Fruit fly (Drosophila melanogaster): Measurements from ENCODE around the gene ouib.

ouib gene

dm6 chr3R:8747134-8747870 lies 22.0 kb downstream of the ouib start, which contains the start of the genes CG9801 and Nasp (continued):
- peak; percentile 39 for TF ChIP-seq CG13624 (GFP tag; optimal IDR thresholded peaks at IDR 0.05)
- peak in 1 of 2 experiments; percentile 10 for TF ChIP-seq insv (GFP tag; optimal IDR thresholded peaks at IDR 0.05)
- peak in 1 of 2 experiments; percentile 26 for TF ChIP-seq eve (GFP tag; optimal IDR thresholded peaks at IDR 0.05)
- TF ChIP-seq Sox100B (GFP tag; optimal IDR thresholded peaks at IDR 0.05), result no peak
- peak in 1 of 2 experiments; percentile 18 for TF ChIP-seq Hr51 (GFP tag; optimal IDR thresholded peaks at IDR 0.05)
- TF ChIP-seq CG15269 (tag; optimal IDR thresholded peaks at IDR 0.05), result peak; percentile 25
- 0 out of 2 replicates have a peak, but pooled peaks have one; percentile 29 for TF ChIP-seq CG32772 (GFP tag; IDR thresholded peaks at IDR 0.05)
- TF ChIP-seq CG3847 (GFP tag; IDR thresholded peaks at IDR 0.05), result peak; percentile 69
- peak; percentile 10 for TF ChIP-seq CG8944 (GFP tag; optimal IDR thresholded peaks at IDR 0.05)
- TF ChIP-seq ind (GFP tag; optimal IDR thresholded peaks at IDR 0.05), result peak; percentile 19
- TF ChIP-seq CG6175 (GFP tag; IDR thresholded peaks at IDR 0.05), result no peak
- TF ChIP-seq CG10462 (GFP tag; optimal IDR thresholded peaks at IDR 0.05), result no peak
- no peak for TF ChIP-seq fu2 (GFP tag; optimal IDR thresholded peaks at IDR 0.05)
- no peak for TF ChIP-seq gt (GFP tag; IDR thresholded peaks at IDR 0.05)
- TF ChIP-seq dysf (GFP tag; IDR thresholded peaks at IDR 0.05), result 0 out of 3 replicates have a peak, but pooled peaks have one; percentile 23
- peak; percentile 79 for TF ChIP-seq CG13287 (GFP tag; IDR thresholded peaks at IDR 0.05; ENCODE audit: partially characterized antibody)
- TF ChIP-seq zfh2 (GFP tag; optimal IDR thresholded peaks at IDR 0.05), result peak; percentile 28
- TF ChIP-seq CG2202 (tag; optimal IDR thresholded peaks at IDR 0.05), result no peak
- no peak for TF ChIP-seq Adf1 (GFP tag; IDR thresholded peaks at IDR 0.05)
- TF ChIP-seq Tbp (GFP tag; optimal IDR thresholded peaks at IDR 0.05), result no peak
- TF ChIP-seq CG17359 (tag; optimal IDR thresholded peaks at IDR 0.05), result peak; percentile 18
- TF ChIP-seq Trl (optimal IDR thresholded peaks at IDR 0.05), result no peak
- TF ChIP-seq Trl (GFP tag; optimal IDR thresholded peaks at IDR 0.05), result peak; percentile 42
- TF ChIP-seq slp2 (GFP tag; optimal IDR thresholded peaks at IDR 0.05), result peak; percentile 44
- TF ChIP-seq Stat92E (GFP tag; optimal IDR thresholded peaks at IDR 0.05), result peak in 1 of 3 experiments; percentile 63
- peak; percentile 32 for TF ChIP-seq CG12219 (GFP tag; optimal IDR thresholded peaks at IDR 0.05)
- TF ChIP-seq CG14710 (tag; optimal IDR thresholded peaks at IDR 0.05), result peak; percentile 67
- peak; percentile 45; the same call in 1 of the 2 replicates for TF ChIP-seq CG11247 (GFP tag; IDR thresholded peaks at IDR 0.05)
- TF ChIP-seq Pdp1 (GFP tag; optimal IDR thresholded peaks at IDR 0.05), result peak in 1 of 2 experiments; percentile 29
- peak; percentile 58 for TF ChIP-seq CG7987 (GFP tag; optimal IDR thresholded peaks at IDR 0.05)
- no peak for TF ChIP-seq da (GFP tag; optimal IDR thresholded peaks at IDR 0.05)
- no peak for TF ChIP-seq CG10654 (GFP tag; optimal IDR thresholded peaks at IDR 0.05)
- no peak for TF ChIP-seq CG11695 (GFP tag; IDR thresholded peaks at IDR 0.05)
- peak; percentile 12 for TF ChIP-seq CG18476 (GFP tag; optimal IDR thresholded peaks at IDR 0.05)
- TF ChIP-seq HHEX (GFP tag; optimal IDR thresholded peaks at IDR 0.05), result no peak
- TF ChIP-seq phol (tag; optimal IDR thresholded peaks at IDR 0.05), result peak; percentile 42
- no peak for TF ChIP-seq fru (optimal IDR thresholded peaks at IDR 0.05)
- peak; percentile 79 for TF ChIP-seq knrl (GFP tag; IDR thresholded peaks at IDR 0.05; ENCODE audit: partially characterized antibody)
- peak; percentile 77 for TF ChIP-seq MBD-R2 (GFP tag; IDR thresholded peaks at IDR 0.05)
- TF ChIP-seq inv (GFP tag; IDR thresholded peaks at IDR 0.05; ENCODE audit: partially characterized antibody), result peak; percentile 64
- peak; percentile 32 for TF ChIP-seq Deaf1 (tag; optimal IDR thresholded peaks at IDR 0.05)
- TF ChIP-seq cad (GFP tag; optimal IDR thresholded peaks at IDR 0.05), result no peak
- peak; percentile 87 for TF ChIP-seq sens (GFP tag)
- TF ChIP-seq Ets65A (GFP tag), result peak; percentile 49
- no peak for TF ChIP-seq CG5953 (GFP tag; IDR thresholded peaks at IDR 0.05)
- peak; percentile 22 for TF ChIP-seq CG7839 (tag; optimal IDR thresholded peaks at IDR 0.05)
- TF ChIP-seq Mad (GFP tag; optimal IDR thresholded peaks at IDR 0.05), result peak; percentile 25
- TF ChIP-seq hb (GFP tag; IDR thresholded peaks at IDR 0.05; ENCODE audit: partially characterized antibody), result peak; percentile 63; the same call in 2 of the 3 replicates
- no peak for TF ChIP-seq CG4854 (GFP tag; optimal IDR thresholded peaks at IDR 0.05)
- TF ChIP-seq gcm (GFP tag; optimal IDR thresholded peaks at IDR 0.05), result peak; percentile 42
